Fruit fly (Drosophila melanogaster): ENCODE data around the gene CG42554.
A peak's percentile ranks its signal among the peaks of the same experiment; 100 is the strongest.

Gene CG42554

dm6 chr3L:835455-836034 lies at the start of gene CG42554:
CG42554 (plus strand) TSS chr3L:835683.
- TF ChIP-seq D1 (tag; optimal IDR thresholded peaks at IDR 0.05) (no peak), Ets98B (GFP tag; IDR thresholded peaks at IDR 0.05) (no peak), CG32121 (GFP tag; IDR thresholded peaks at IDR 0.05) (no peak), rn (GFP tag; IDR thresholded peaks at IDR 0.05) (no peak), Pif1B (GFP tag; optimal IDR thresholded peaks at IDR 0.05) (no peak)

- TF ChIP-seq EcR (GFP tag; optimal IDR thresholded peaks at IDR 0.05) (no peak), CG8159 (tag; optimal IDR thresholded peaks at IDR 0.05) (peak; percentile 55), CG34367 (tag; optimal IDR thresholded peaks at IDR 0.05) (peak; percentile 21), CG9948 (tag; optimal IDR thresholded peaks at IDR 0.05) (peak; percentile 31), CG8301 (tag; optimal IDR thresholded peaks at IDR 0.05) (peak; percentile 19), CG32121 (GFP tag; IDR thresholded peaks at IDR 0.05) (peak; percentile 37; the same call in 1 of the 2 replicates), CG4496 (GFP tag; IDR thresholded peaks at IDR 0.05) (peak; percentile 23; the same call in 1 of the 3 replicates), CG17806 (tag; optimal IDR thresholded peaks at IDR 0.05) (peak; percentile 45), CG10348 (GFP tag; IDR thresholded peaks at IDR 0.05) (no peak), fd96Ca (GFP tag; IDR thresholded peaks at IDR 0.05) (no peak), CG14655 (GFP tag; optimal IDR thresholded peaks at IDR 0.05) (peak; percentile 56), Pif1A (GFP tag; optimal IDR thresholded peaks at IDR 0.05) (peak; percentile 59), D1 (tag; optimal IDR thresholded peaks at IDR 0.05) (no peak), gl (tag; optimal IDR thresholded peaks at IDR 0.05) (no peak), CG15710 (tag; optimal IDR thresholded peaks at IDR 0.05) (peak; percentile 28), Snoo (tag; optimal IDR thresholded peaks at IDR 0.05) (peak; percentile 68), Pif1B (GFP tag; optimal IDR thresholded peaks at IDR 0.05) (peak; percentile 37), rn (GFP tag; IDR thresholded peaks at IDR 0.05) (no peak), Ets98B (GFP tag; IDR thresholded peaks at IDR 0.05) (peak; percentile 12; the same call in 1 of the 2 replicates), CG13204 (GFP tag; optimal IDR thresholded peaks at IDR 0.05) (peak; percentile 33), CG12605 (GFP tag; IDR thresholded peaks at IDR 0.05) (no peak)
Measured at dm6 chr3L:785726-786351, 49.6 kb upstream of the CG42554 start.

- peak; percentile 28; the same call in 1 of the 2 replicates for TF ChIP-seq CG32121 (GFP tag; IDR thresholded peaks at IDR 0.05)
- TF ChIP-seq CG14655 (GFP tag; optimal IDR thresholded peaks at IDR 0.05): no peak
- TF ChIP-seq CG9948 (tag; optimal IDR thresholded peaks at IDR 0.05): no peak
Measured at dm6 chr3L:786835-787234, 48.6 kb upstream of the CG42554 start.

dm6 chr3L:787635-788034 lies 47.8 kb upstream of the CG42554 start:
- TF ChIP-seq rn (GFP tag; IDR thresholded peaks at IDR 0.05) (peak; percentile 80), CG10348 (GFP tag; IDR thresholded peaks at IDR 0.05) (peak; percentile 77), Pif1B (GFP tag; optimal IDR thresholded peaks at IDR 0.05) (peak; percentile 56), CG8301 (tag; optimal IDR thresholded peaks at IDR 0.05) (peak; percentile 94), CG4496 (GFP tag; IDR thresholded peaks at IDR 0.05) (peak; percentile 95), CG9948 (tag; optimal IDR thresholded peaks at IDR 0.05) (peak; percentile 37), CG12605 (GFP tag; IDR thresholded peaks at IDR 0.05) (peak; percentile 83), D1 (tag; optimal IDR thresholded peaks at IDR 0.05) (no peak), Ets98B (GFP tag; IDR thresholded peaks at IDR 0.05) (peak; percentile 95), CG8159 (tag; optimal IDR thresholded peaks at IDR 0.05) (peak; percentile 5), gl (tag; optimal IDR thresholded peaks at IDR 0.05) (no peak), fd96Ca (GFP tag; IDR thresholded peaks at IDR 0.05) (peak; percentile 93), CG34367 (tag; optimal IDR thresholded peaks at IDR 0.05) (no peak), CG14655 (GFP tag; optimal IDR thresholded peaks at IDR 0.05) (peak; percentile 93), CG15710 (tag; optimal IDR thresholded peaks at IDR 0.05) (no peak), Pif1A (GFP tag; optimal IDR thresholded peaks at IDR 0.05) (peak; percentile 74), CG32121 (GFP tag; IDR thresholded peaks at IDR 0.05) (peak; percentile 92), CG17806 (tag; optimal IDR thresholded peaks at IDR 0.05) (peak; percentile 28), EcR (GFP tag; optimal IDR thresholded peaks at IDR 0.05) (no peak)

- TF ChIP-seq CG10348 (GFP tag; IDR thresholded peaks at IDR 0.05): no peak
- 0 out of 2 replicates have a peak, but pooled peaks have one; percentile 34 for TF ChIP-seq CG12605 (GFP tag; IDR thresholded peaks at IDR 0.05)
- TF ChIP-seq CG4496 (GFP tag; IDR thresholded peaks at IDR 0.05): peak; percentile 58; the same call in 2 of the 3 replicates
- TF ChIP-seq CG8159 (tag; optimal IDR thresholded peaks at IDR 0.05): no peak
- no peak for TF ChIP-seq CG9948 (tag; optimal IDR thresholded peaks at IDR 0.05)
- peak; percentile 61 for TF ChIP-seq CG14655 (GFP tag; optimal IDR thresholded peaks at IDR 0.05)
- no peak for TF ChIP-seq Snoo (tag; optimal IDR thresholded peaks at IDR 0.05)
- TF ChIP-seq EcR (GFP tag; optimal IDR thresholded peaks at IDR 0.05): no peak
- TF ChIP-seq CG17806 (tag; optimal IDR thresholded peaks at IDR 0.05): peak; percentile 8
- TF ChIP-seq CG15710 (tag; optimal IDR thresholded peaks at IDR 0.05): no peak
- peak; percentile 35 for TF ChIP-seq CG8301 (tag; optimal IDR thresholded peaks at IDR 0.05)
- no peak for TF ChIP-seq CG32121 (GFP tag; IDR thresholded peaks at IDR 0.05)
Measured at dm6 chr3L:788961-789360, 46.5 kb upstream of the CG42554 start.

All from whole organism, pupa.